Worm (Caenorhabditis elegans): ENCODE data around the gene F57B1.9.

- TF ChIP-seq egl-13 (tag; optimal IDR thresholded peaks at IDR 0.05) (no peak), nhr-237 (tag; optimal IDR thresholded peaks at IDR 0.05) (no peak), fkh-10 (GFP tag; optimal IDR thresholded peaks at IDR 0.05) (no peak), mef-2 (tag; optimal IDR thresholded peaks at IDR 0.05) (no peak), ztf-4 (tag; optimal IDR thresholded peaks at IDR 0.05) (no peak), egl-27 (tag; optimal IDR thresholded peaks at IDR 0.05) (no peak), lin-35 (GFP tag; optimal IDR thresholded peaks at IDR 0.05) (no peak), ama-1 (optimal IDR thresholded peaks at IDR 0.05) (no peak), fos-1 (tag; optimal IDR thresholded peaks at IDR 0.05) (no peak), pag-3 (tag; optimal IDR thresholded peaks at IDR 0.05; ENCODE audit: borderline replicate concordance, insufficient read depth) (no peak), lin-39 (tag; optimal IDR thresholded peaks at IDR 0.05) (no peak), ceh-8 (GFP tag; optimal IDR thresholded peaks at IDR 0.05) (no peak)
These were observed 11.8 kb upstream of the F57B1.9 start, which contains the start of gene F57B1.6 for ce11 chrV:13209567-13209966.
